Fruit fly (Drosophila melanogaster) whole organism, wandering third instar larva: ENCODE data around the gene Tsp2A.

ENCODE experiments used
- CG9705 ChIP-seq: fragments of 200-800 bp; sonication (Bioruptor generic); optimal IDR thresholded peaks from 2 replicates; lab custom pipeline; 2018; ENCODE audit warnings: missing biosample characterization, mild to moderate bottlenecking, missing genetic modification characterization
- CrebA ChIP-seq: fragments of 200-800 bp; sonication (Bioruptor generic); optimal IDR thresholded peaks from 2 replicates; lab custom pipeline; 2016; ENCODE audit warnings: missing biosample characterization, mild to moderate bottlenecking, missing genetic modification characterization, borderline replicate concordance
- HLH106 ChIP-seq: fragments of 200-800 bp; optimal IDR thresholded peaks from 3 replicates; lab custom pipeline; 2019; ENCODE audit warnings: missing biosample characterization, mild to moderate bottlenecking, missing genetic modification characterization, moderate library complexity
- Jra ChIP-seq: sonication (Bioruptor generic); optimal IDR thresholded peaks from 2 replicates; lab custom pipeline; 2016; ENCODE audit warnings: missing biosample characterization, missing genetic modification characterization
- Mio ChIP-seq: sonication (Bioruptor generic); optimal IDR thresholded peaks from 2 replicates; lab custom pipeline; 2016; ENCODE audit warnings: missing biosample characterization, missing genetic modification characterization
- Rel ChIP-seq, 2 experiments: fragments of 200-800 bp; sonication (Bioruptor generic) in 1 of 2; optimal IDR thresholded peaks; 2 replicates in 1 of 2; 3 replicates in 1 of 2; lab custom pipeline; 2016 to 2019; ENCODE audit warnings: mild to moderate bottlenecking in 2 of 2, missing biosample characterization in 2 of 2, missing genetic modification characterization in 2 of 2, moderate library complexity in 1 of 2
- Vsx2 ChIP-seq: fragments of 200-300, 225-300 bp; sonication (Bioruptor generic); optimal IDR thresholded peaks from 2 replicates; lab custom pipeline; 2018; ENCODE audit warnings: missing biosample characterization, missing genetic modification characterization; ENCODE audit not compliant: partially characterized antibody
- fru ChIP-seq: fragments of 200-800 bp; sonication (Bioruptor generic); optimal IDR thresholded peaks from 3 replicates; lab custom pipeline; 2016; ENCODE audit warnings: missing biosample characterization, mild to moderate bottlenecking, missing genetic modification characterization
- pan ChIP-seq: fragments of >200 bp; optimal IDR thresholded peaks from 2 replicates; lab custom pipeline; 2017

dm6 chrX:1387149-1387752, 40.9 kb downstream of the Tsp2A start:
- TF ChIP-seq Mio (GFP tag; lab: Kevin White, UChicago) (no peak), Rel (GFP tag; optimal IDR thresholded peaks at IDR 0.05; lab: Kevin White, UChicago) (no peak), Rel (tag; optimal IDR thresholded peaks at IDR 0.05; lab: Kevin White, UChicago) (peak; percentile 81), fru (GFP tag; lab: Kevin White, UChicago) (no peak), pan (no peak), CrebA (GFP tag; lab: Kevin White, UChicago) (no peak), HLH106 (tag; lab: Kevin White, UChicago) (no peak), CG9705 (GFP tag; lab: Kevin White, UChicago) (no peak), Vsx2 (GFP tag; lab: Kevin White, UChicago) (no peak), Jra (GFP tag; lab: Kevin White, UChicago) (no peak)
